Worm (Caenorhabditis elegans) whole organism, L2 larva: ENCODE data around the gene ddo-3.

ENCODE experiments used
- C34F6.9 ChIP-seq: fragments of 150-350 bp; optimal IDR thresholded peaks from 2 replicates; lab custom pipeline; 2014; ENCODE audit warnings: missing biosample characterization, missing genetic modification characterization
- F13H6.1 ChIP-seq: sonication (generic microtip); optimal IDR thresholded peaks from 2 replicates; lab custom pipeline; 2016; ENCODE audit warnings: missing genetic modification characterization, missing compliant biosample characterization
- R02D3.7 ChIP-seq: fragments of 150-350 bp; optimal IDR thresholded peaks from 2 replicates; lab custom pipeline; 2014; ENCODE audit warnings: missing biosample characterization, missing genetic modification characterization
- Y55F3AM.14 ChIP-seq: fragments of 200-800 bp; sonication (Bioruptor generic); optimal IDR thresholded peaks from 2 replicates; lab custom pipeline; 2018; ENCODE audit warnings: mild to moderate bottlenecking, missing genetic modification characterization, missing compliant biosample characterization
- ZK546.5 ChIP-seq: sonication (generic microtip); optimal IDR thresholded peaks from 2 replicates; lab custom pipeline; 2017; ENCODE audit warnings: missing biosample characterization, missing genetic modification characterization
- alr-1 ChIP-seq: fragments of 150-350 bp; optimal IDR thresholded peaks from 2 replicates; lab custom pipeline; 2014; ENCODE audit warnings: missing biosample characterization, missing genetic modification characterization
- aly-2 ChIP-seq: fragments of 150-350 bp; optimal IDR thresholded peaks from 2 replicates; lab custom pipeline; 2014; ENCODE audit warnings: missing biosample characterization, missing genetic modification characterization
- ama-1 ChIP-seq: fragments of 150-350 bp; optimal IDR thresholded peaks from 2 replicates; lab custom pipeline; 2018; ENCODE audit warnings: inconsistent platforms
- blmp-1 ChIP-seq: sonication (generic microtip); optimal IDR thresholded peaks from 2 replicates; lab custom pipeline; 2017; ENCODE audit warnings: missing genetic modification characterization, mild to moderate bottlenecking, missing compliant biosample characterization, antibody characterized with exemption, moderate library complexity; ENCODE audit not compliant: insufficient read depth
- ceh-16 ChIP-seq: fragments of 150-350 bp; optimal IDR thresholded peaks from 2 replicates; lab custom pipeline; 2014; ENCODE audit warnings: missing biosample characterization, missing genetic modification characterization
- ceh-82 ChIP-seq: fragments of 150-350 bp; optimal IDR thresholded peaks from 2 replicates; lab custom pipeline; 2014; ENCODE audit warnings: missing biosample characterization, missing genetic modification characterization
- crh-2 ChIP-seq: sonication (generic microtip); optimal IDR thresholded peaks from 2 replicates; lab custom pipeline; 2017; ENCODE audit warnings: missing biosample characterization, missing genetic modification characterization
- dmd-4 ChIP-seq: sonication (generic microtip); optimal IDR thresholded peaks from 2 replicates; lab custom pipeline; 2017; ENCODE audit warnings: missing biosample characterization, missing genetic modification characterization
- egl-27 ChIP-seq: sonication (generic microtip); optimal IDR thresholded peaks from 3 replicates; lab custom pipeline; 2017; ENCODE audit warnings: missing biosample characterization, missing genetic modification reagents, missing genetic modification characterization
- elt-1 ChIP-seq: fragments of 150-350 bp; optimal IDR thresholded peaks from 2 replicates; lab custom pipeline; 2014; ENCODE audit warnings: missing biosample characterization, missing genetic modification characterization
- elt-3 ChIP-seq: sonication (generic microtip); optimal IDR thresholded peaks from 2 replicates; lab custom pipeline; 2017; ENCODE audit warnings: missing biosample characterization, missing genetic modification characterization
- fos-1 ChIP-seq: fragments of 150-350 bp; optimal IDR thresholded peaks from 2 replicates; lab custom pipeline; 2014; ENCODE audit warnings: missing biosample characterization, missing genetic modification characterization
- gmeb-1 ChIP-seq: fragments of 150-350 bp; optimal IDR thresholded peaks from 2 replicates; lab custom pipeline; 2014; ENCODE audit warnings: missing biosample characterization, missing genetic modification characterization
- lin-11 ChIP-seq: fragments of 150-350 bp; sonication (generic microtip); optimal IDR thresholded peaks from 2 replicates; lab custom pipeline; 2014; ENCODE audit warnings: missing biosample characterization, missing genetic modification characterization, inconsistent platforms, mixed read lengths
- lsy-2 ChIP-seq, 2 experiments: fragments of 150-350 bp in 1 of 2; sonication (generic microtip) in 1 of 2; optimal IDR thresholded peaks; 2 replicates each; lab custom pipeline; 2014 to 2017; ENCODE audit warnings: missing biosample characterization in 2 of 2, missing genetic modification characterization in 2 of 2
- mab-5 ChIP-seq: fragments of 150-350 bp; optimal IDR thresholded peaks from 2 replicates; lab custom pipeline; 2014; ENCODE audit warnings: missing biosample characterization, missing genetic modification characterization
- mdl-1 ChIP-seq, 2 experiments: fragments of 150-350 bp in 1 of 2; sonication (generic microtip) in 1 of 2; optimal IDR thresholded peaks; 2 replicates each; lab custom pipeline; 2017; ENCODE audit warnings: missing biosample characterization in 2 of 2, missing genetic modification characterization in 2 of 2
- nhr-10 ChIP-seq: sonication (generic microtip); optimal IDR thresholded peaks from 2 replicates; lab custom pipeline; 2017; ENCODE audit warnings: missing biosample characterization, missing genetic modification characterization
- nhr-11 ChIP-seq: fragments of 150-350 bp; optimal IDR thresholded peaks from 2 replicates; lab custom pipeline; 2014; ENCODE audit warnings: missing biosample characterization, missing genetic modification characterization
- nhr-12 ChIP-seq: fragments of 150-350 bp; optimal IDR thresholded peaks from 2 replicates; lab custom pipeline; 2014; ENCODE audit warnings: missing biosample characterization, missing genetic modification characterization
- nhr-129 ChIP-seq: fragments of 150-350 bp; optimal IDR thresholded peaks from 2 replicates; lab custom pipeline; 2014; ENCODE audit warnings: missing biosample characterization, missing genetic modification characterization
- nhr-21 ChIP-seq: fragments of 150-350 bp; optimal IDR thresholded peaks from 2 replicates; lab custom pipeline; 2014; ENCODE audit warnings: missing biosample characterization, missing genetic modification characterization
- nhr-23 ChIP-seq: fragments of 150-350 bp; optimal IDR thresholded peaks from 2 replicates; lab custom pipeline; 2014; ENCODE audit warnings: missing biosample characterization, missing genetic modification reagents, missing genetic modification characterization
- nhr-237 ChIP-seq: fragments of 150-350 bp; optimal IDR thresholded peaks from 2 replicates; lab custom pipeline; 2014; ENCODE audit warnings: missing biosample characterization, missing genetic modification characterization
- nhr-25 ChIP-seq: fragments of 150-350 bp; sonication (generic microtip); optimal IDR thresholded peaks from 3 replicates; lab custom pipeline; 2014; ENCODE audit warnings: missing biosample characterization, missing genetic modification characterization
- nhr-77 ChIP-seq: fragments of 150-350 bp; optimal IDR thresholded peaks from 2 replicates; lab custom pipeline; 2014; ENCODE audit warnings: missing biosample characterization, missing genetic modification characterization
- peb-1 ChIP-seq: fragments of 150-350 bp; optimal IDR thresholded peaks from 2 replicates; lab custom pipeline; 2014; ENCODE audit warnings: missing biosample characterization, missing genetic modification characterization
- skn-1 ChIP-seq: sonication (generic microtip); optimal IDR thresholded peaks from 2 replicates; lab custom pipeline; 2017; ENCODE audit warnings: missing biosample characterization, missing genetic modification characterization
- sma-3 ChIP-seq: sonication (generic microtip); optimal IDR thresholded peaks from 2 replicates; lab custom pipeline; 2016; ENCODE audit warnings: missing genetic modification reagents, missing genetic modification characterization, missing compliant biosample characterization
- sma-9 ChIP-seq, 2 experiments: fragments of 150-350 bp in 1 of 2; sonication (generic microtip) in 1 of 2; optimal IDR thresholded peaks; 2 replicates each; lab custom pipeline; 2014 to 2016; ENCODE audit warnings: missing genetic modification characterization in 2 of 2, mild to moderate bottlenecking in 1 of 2, missing biosample characterization in 1 of 2, missing compliant biosample characterization in 1 of 2, missing genetic modification reagents in 1 of 2, moderate library complexity in 1 of 2
- snpc-4 ChIP-seq: fragments of 150-350 bp; optimal IDR thresholded peaks from 2 replicates; lab custom pipeline; 2014; ENCODE audit warnings: missing biosample characterization, missing genetic modification characterization
- unc-39 ChIP-seq: fragments of 150-350 bp; optimal IDR thresholded peaks from 2 replicates; lab custom pipeline; 2014; ENCODE audit warnings: missing biosample characterization, missing genetic modification characterization
- unc-62 ChIP-seq: fragments of 150-350 bp; optimal IDR thresholded peaks from 2 replicates; lab custom pipeline; 2014; ENCODE audit warnings: missing biosample characterization, missing genetic modification reagents, missing genetic modification characterization
- zag-1 ChIP-seq: fragments of 150-350 bp; optimal IDR thresholded peaks from 2 replicates; lab custom pipeline; 2014; ENCODE audit warnings: missing biosample characterization, missing genetic modification characterization
- ztf-1 ChIP-seq: fragments of 200-800 bp; sonication (Bioruptor generic); conservative IDR thresholded peaks from 2 replicates; pipeline ENCODE4 v1.3.6; 2022; ENCODE audit warnings: missing genetic modification characterization, missing compliant biosample characterization
- ztf-11 ChIP-seq: sonication (generic microtip); optimal IDR thresholded peaks from 2 replicates; lab custom pipeline; 2017; ENCODE audit warnings: missing biosample characterization, missing genetic modification characterization
- ztf-4 ChIP-seq: fragments of 150-350 bp; optimal IDR thresholded peaks from 2 replicates; lab custom pipeline; 2014; ENCODE audit warnings: missing biosample characterization, missing genetic modification characterization

The ddo-3 gene

DNA sequence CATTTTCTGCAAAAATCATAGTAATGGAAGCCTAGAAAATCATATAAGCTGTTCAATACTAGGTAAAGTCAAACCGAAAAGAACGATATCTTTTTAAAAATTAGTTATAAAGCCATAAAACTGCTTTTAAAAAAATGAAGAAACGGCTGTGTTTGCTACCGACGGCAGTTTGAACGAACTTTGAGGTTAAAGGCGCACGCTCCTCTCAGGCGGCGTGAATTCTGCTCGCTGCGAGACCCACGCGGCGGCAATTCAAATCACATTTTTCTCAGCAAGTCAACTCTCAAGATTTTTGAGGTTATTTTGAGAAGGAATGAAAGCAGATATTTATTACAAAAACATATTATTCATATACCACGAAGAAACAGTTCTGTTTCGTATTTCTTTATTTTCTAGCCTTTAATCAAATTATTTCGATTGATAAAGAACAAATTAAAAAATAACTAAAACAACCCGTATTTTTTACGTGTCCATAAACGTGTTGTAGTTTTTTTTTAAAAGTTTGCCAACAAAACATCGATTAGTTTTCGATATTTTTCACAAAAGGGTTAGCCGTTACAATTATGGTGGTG is 20.5 kb downstream of the ddo-3 start, which contains the start of the genes mdh-2 and F20H11.4 (continued):
- TF ChIP-seq unc-39, result no peak
- TF ChIP-seq sma-3 (GFP tag; lab: Kevin White, UChicago), result peak; percentile 77
- TF ChIP-seq ztf-11 (tag; lab: Kevin White, UChicago), result no peak
- peak; percentile 81 for TF ChIP-seq nhr-129 (tag; lab: Kevin White, UChicago)
- no peak for TF ChIP-seq peb-1 (tag; lab: Kevin White, UChicago)
- no peak for TF ChIP-seq nhr-77 (tag; lab: Kevin White, UChicago)
- TF ChIP-seq crh-2 (tag; lab: Kevin White, UChicago), result peak; percentile 87
- peak; percentile 45 for TF ChIP-seq ZK546.5 (tag; lab: Kevin White, UChicago)
- TF ChIP-seq mdl-1 (tag; optimal IDR thresholded peaks at IDR 0.05; lab: Kevin White, UChicago), result peak in 1 of 2 experiments; percentile 15
- TF ChIP-seq nhr-25, result peak; percentile 70
- TF ChIP-seq egl-27 (tag; lab: Kevin White, UChicago), result no peak
- no peak for TF ChIP-seq nhr-12 (tag; lab: Kevin White, UChicago)
- TF ChIP-seq nhr-10 (tag; lab: Kevin White, UChicago), result no peak
- no peak for TF ChIP-seq Y55F3AM.14 (GFP tag; lab: Kevin White, UChicago)
- no peak for TF ChIP-seq alr-1 (tag; lab: Kevin White, UChicago)
- TF ChIP-seq zag-1 (tag; lab: Kevin White, UChicago), result no peak
- TF ChIP-seq dmd-4 (tag; lab: Kevin White, UChicago), result no peak
- peak; percentile 24 for TF ChIP-seq ztf-4
- TF ChIP-seq nhr-237, result no peak

DNA sequence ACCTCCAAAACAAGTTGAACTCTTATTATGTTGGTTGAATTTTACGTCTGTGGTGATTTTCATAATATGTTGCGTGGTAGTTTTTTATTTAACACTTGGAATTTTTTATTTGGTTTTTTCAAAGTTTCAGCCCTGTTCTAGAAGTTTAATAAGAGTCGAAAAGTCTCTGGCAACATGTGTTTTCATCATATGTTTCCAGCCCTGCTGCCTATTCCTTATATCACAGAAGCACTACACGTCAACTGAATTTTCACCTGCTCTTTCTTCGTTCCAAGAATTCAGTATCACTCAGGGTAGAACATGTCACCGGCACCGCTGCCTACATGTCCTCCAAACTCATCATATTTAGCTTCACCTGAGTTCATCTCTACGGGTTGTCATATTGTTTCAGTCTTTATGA is 22.9 kb downstream of the ddo-3 start, which contains the start of gene srh-40:
Gene srh-40 (plus strand): TSS at position 301 of the 400 bp plus-strand sequence.
- TF ChIP-seq nhr-10 (tag; lab: Kevin White, UChicago) (no peak), lin-11 (tag; lab: Kevin White, UChicago) (no peak), aly-2 (tag; lab: Kevin White, UChicago) (no peak), mdl-1 (tag; optimal IDR thresholded peaks at IDR 0.05; lab: Kevin White, UChicago) (no peak), nhr-21 (no peak), elt-3 (tag; lab: Kevin White, UChicago) (no peak), nhr-237 (no peak), nhr-129 (tag; lab: Kevin White, UChicago) (no peak), snpc-4 (tag; lab: Kevin White, UChicago) (no peak), ztf-11 (tag; lab: Kevin White, UChicago) (no peak), skn-1 (tag; lab: Kevin White, UChicago) (no peak), lsy-2 (tag; optimal IDR thresholded peaks at IDR 0.05; lab: Kevin White, UChicago) (no peak), ama-1 (no peak)
- TF ChIP-seq, all 48 proteins: peak for 0

DNA sequence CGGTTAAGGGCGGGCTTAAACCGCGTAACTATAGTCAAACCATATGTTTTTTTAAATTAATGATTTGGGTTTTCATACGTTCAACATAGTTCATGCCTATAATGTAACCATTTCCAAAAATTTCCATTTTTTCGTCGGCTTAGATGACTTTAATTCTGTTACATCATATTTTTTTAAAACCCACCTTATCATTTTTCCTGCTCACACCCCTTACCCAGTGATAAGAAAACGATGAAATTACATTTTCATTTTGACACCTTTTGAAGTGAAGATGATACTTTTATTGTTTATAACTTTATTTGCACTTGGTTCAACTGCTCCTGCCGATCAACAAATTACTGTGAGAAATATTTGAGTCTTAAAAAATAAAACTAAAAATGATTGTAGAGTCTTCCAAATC is 24.6 kb downstream of the ddo-3 start, which contains the start of gene ctsa-4.2:
Gene ctsa-4.2 (plus strand): TSS at position 247 of the 400 bp plus-strand sequence.
- TF ChIP-seq crh-2 (tag; lab: Kevin White, UChicago) (peak; percentile 14), zag-1 (tag; lab: Kevin White, UChicago) (no peak), nhr-12 (tag; lab: Kevin White, UChicago) (no peak), mdl-1 (tag; optimal IDR thresholded peaks at IDR 0.05; lab: Kevin White, UChicago) (no peak), alr-1 (tag; lab: Kevin White, UChicago) (no peak), Y55F3AM.14 (GFP tag; lab: Kevin White, UChicago) (no peak), sma-9 (GFP tag; optimal IDR thresholded peaks at IDR 0.05; lab: Kevin White, UChicago) (peak; percentile 20), sma-9 (tag; optimal IDR thresholded peaks at IDR 0.05; lab: Kevin White, UChicago) (no peak), nhr-129 (tag; lab: Kevin White, UChicago) (peak; percentile 32), fos-1 (peak; percentile 62), F13H6.1 (tag; lab: Kevin White, UChicago) (no peak), peb-1 (tag; lab: Kevin White, UChicago) (no peak), skn-1 (tag; lab: Kevin White, UChicago) (peak; percentile 82)

DNA sequence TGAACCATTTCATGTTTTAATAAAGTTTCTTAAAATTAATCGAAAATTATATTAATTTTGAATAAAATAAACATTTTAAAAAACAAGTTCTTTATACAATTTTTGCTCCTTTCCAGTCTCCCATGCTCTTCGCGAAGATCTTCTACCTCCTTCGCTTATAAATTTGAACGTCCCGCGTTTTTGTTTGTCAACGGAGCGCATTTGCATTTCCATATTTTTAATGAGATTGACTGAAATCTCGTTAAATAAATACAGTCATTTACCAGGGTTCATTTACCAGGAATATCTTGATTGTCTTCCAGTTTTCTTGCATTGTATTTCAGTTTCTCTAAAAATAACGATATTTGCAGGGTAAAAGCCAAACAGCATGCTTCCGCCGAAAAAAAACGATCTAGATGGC is 27.4 kb downstream of the ddo-3 start, which contains the start of gene cmtr-2:
Gene cmtr-2 (plus strand): TSS at position 351 of the 400 bp plus-strand sequence.
- TF ChIP-seq nhr-129 (tag; lab: Kevin White, UChicago), result peak; percentile 26
- no peak for TF ChIP-seq nhr-25
- no peak for TF ChIP-seq blmp-1 (tag; lab: Kevin White, UChicago)
- no peak for TF ChIP-seq nhr-23
- TF ChIP-seq sma-3 (GFP tag; lab: Kevin White, UChicago), result no peak
- TF ChIP-seq skn-1 (tag; lab: Kevin White, UChicago), result no peak
- no peak for TF ChIP-seq F13H6.1 (tag; lab: Kevin White, UChicago)
- TF ChIP-seq mdl-1 (tag; optimal IDR thresholded peaks at IDR 0.05; lab: Kevin White, UChicago), result no peak
- TF ChIP-seq ztf-1 (GFP tag; lab: Robert Waterston, UW), result no peak
- TF ChIP-seq zag-1 (tag; lab: Kevin White, UChicago), result no peak
- TF ChIP-seq ZK546.5 (tag; lab: Kevin White, UChicago), result no peak
- no peak for TF ChIP-seq egl-27 (tag; lab: Kevin White, UChicago)
- TF ChIP-seq gmeb-1, result peak; percentile 96
- no peak for TF ChIP-seq peb-1 (tag; lab: Kevin White, UChicago)
- no peak for TF ChIP-seq ztf-11 (tag; lab: Kevin White, UChicago)
- TF ChIP-seq unc-62 (GFP tag; lab: Kevin White, UChicago), result no peak
- peak; percentile 68 for TF ChIP-seq C34F6.9
- TF ChIP-seq sma-9 (GFP tag; optimal IDR thresholded peaks at IDR 0.05; lab: Kevin White, UChicago), result peak; percentile 28
- TF ChIP-seq sma-9 (tag; optimal IDR thresholded peaks at IDR 0.05; lab: Kevin White, UChicago), result no peak
- no peak for TF ChIP-seq ceh-16 (tag; lab: Kevin White, UChicago)
- TF ChIP-seq nhr-77 (tag; lab: Kevin White, UChicago), result no peak
- peak; percentile 51 for TF ChIP-seq crh-2 (tag; lab: Kevin White, UChicago)
- TF ChIP-seq fos-1, result peak; percentile 27
- TF ChIP-seq nhr-11 (tag; lab: Kevin White, UChicago), result no peak
- TF ChIP-seq R02D3.7, result no peak
- TF ChIP-seq elt-1 (tag; lab: Kevin White, UChicago), result no peak
- peak; percentile 23 to 77 for TF ChIP-seq lsy-2 (tag; optimal IDR thresholded peaks at IDR 0.05; lab: Kevin White, UChicago)
- no peak for TF ChIP-seq ceh-82 (tag; lab: Kevin White, UChicago)
- no peak for TF ChIP-seq nhr-237
- peak; percentile 13 for TF ChIP-seq mab-5
